Worm (Caenorhabditis elegans) whole organism, dauer: ENCODE results near the gene toe-2.

Experiments used
- unc-62 ChIP-seq: sonication (generic microtip); optimal IDR thresholded peaks from 2 replicates; lab custom pipeline; 2017; ENCODE audit warnings: missing biosample characterization, missing genetic modification reagents, missing genetic modification characterization

Gene toe-2

ce11 chrII:6521316-6521715 lies at the start of gene toe-2:
toe-2 (minus strand) TSS chrII:6521385.
- no peak for TF ChIP-seq unc-62 (GFP tag; lab: Kevin White, UChicago)

DNA sequence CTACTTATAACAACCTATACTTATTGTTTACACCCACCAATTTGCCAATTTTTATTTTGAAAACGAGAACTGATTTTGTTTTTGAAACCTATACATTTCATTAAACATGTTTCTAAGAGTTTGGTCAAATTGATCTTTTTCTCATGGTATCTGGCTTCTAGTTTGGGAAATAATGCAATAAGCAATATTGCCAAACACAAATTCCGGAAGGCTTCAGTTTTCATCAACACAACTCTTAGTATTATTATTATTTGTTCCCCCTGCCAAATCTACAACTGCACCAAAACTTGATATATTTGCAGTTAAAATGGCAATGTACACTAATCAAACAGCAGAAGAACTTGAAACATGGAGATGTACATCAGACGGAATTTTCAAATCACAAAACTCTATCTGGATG lies 47.5 kb upstream of the toe-2 start, which contains the start of gene sra-27:
TSS of gene sra-27 (plus strand) at position 301 of the 400 bp plus-strand sequence.
- TF ChIP-seq unc-62 (GFP tag; lab: Kevin White, UChicago), result no peak

DNA sequence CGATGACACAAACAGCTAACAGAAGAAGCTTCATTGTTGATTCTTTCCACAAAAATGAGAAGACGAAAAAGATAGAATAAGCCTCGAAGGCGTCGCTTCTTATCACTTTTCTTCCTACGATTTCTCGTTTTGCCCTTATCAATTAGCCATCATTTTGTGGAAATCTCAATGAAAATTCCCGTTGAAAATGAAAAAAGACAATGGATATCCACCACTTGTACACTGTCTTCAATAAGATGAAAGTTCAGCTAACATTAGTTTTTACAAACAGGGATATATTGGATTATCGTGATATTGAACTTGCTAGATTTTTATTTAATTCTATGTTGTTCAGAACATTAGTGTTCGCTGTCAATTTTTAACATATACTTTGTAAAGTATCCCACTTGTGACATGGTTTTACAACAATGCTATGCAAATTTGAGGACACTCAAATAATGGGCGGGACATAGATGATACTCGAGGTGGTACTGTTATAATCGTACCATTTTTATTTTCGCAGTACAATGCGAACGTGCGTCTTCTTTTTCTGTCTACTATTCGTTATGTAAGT lies 45.5 kb upstream of the toe-2 start, which contains the start of the genes F18C5.5 and F18C5.9:
TSS of gene F18C5.5 (minus strand) at position 101 of the 553 bp plus-strand sequence.
TSS of gene F18C5.9 (plus strand) at position 503 of the 553 bp plus-strand sequence.
- no peak for TF ChIP-seq unc-62 (GFP tag; lab: Kevin White, UChicago)

ce11 chrII:6565077-6565476 lies 43.9 kb upstream of the toe-2 start, which contains the start of gene mpz-3:
mpz-3 (minus strand) TSS chrII:6565396.
- no peak for TF ChIP-seq unc-62 (GFP tag; lab: Kevin White, UChicago)

- no peak for TF ChIP-seq unc-62 (GFP tag; lab: Kevin White, UChicago)
Measured at ce11 chrII:6563238-6563637, 42.1 kb upstream of the toe-2 start.

DNA sequence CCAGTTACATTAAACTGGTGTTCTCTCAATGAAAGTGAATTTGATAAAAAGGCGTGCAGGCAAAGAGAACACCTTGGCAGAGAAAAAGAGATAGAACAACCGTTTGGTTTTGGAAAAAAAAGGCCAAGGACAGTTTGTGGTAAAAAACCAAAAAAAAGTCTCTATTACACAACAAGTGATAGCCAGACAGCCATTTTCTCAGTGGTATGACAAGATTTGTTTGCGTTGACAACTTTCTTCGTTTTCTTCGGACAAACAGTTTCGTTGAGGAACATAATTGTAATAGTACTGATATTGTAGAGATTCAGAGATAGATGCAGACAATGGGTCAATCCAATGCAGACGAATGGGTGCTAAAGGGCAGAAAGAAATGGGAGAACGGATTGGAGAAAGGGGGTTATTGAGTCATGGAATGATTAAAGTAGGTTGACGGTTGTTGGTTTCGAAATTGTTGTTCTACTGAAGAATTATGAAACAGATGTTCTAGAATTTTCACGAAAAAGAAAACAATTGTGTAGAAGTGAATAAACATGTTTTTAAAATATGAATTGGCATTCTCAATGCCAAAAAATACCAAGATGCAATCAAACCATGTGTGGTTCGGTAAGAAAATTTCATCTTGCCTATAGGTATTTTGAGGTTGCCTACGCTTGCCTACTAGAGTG lies 41.1 kb upstream of the toe-2 start:
- no peak for TF ChIP-seq unc-62 (GFP tag; lab: Kevin White, UChicago)

ce11 chrII:6561300-6561699 lies 40.1 kb upstream of the toe-2 start, which contains the start of gene F18C5.10:
F18C5.10 (minus strand) TSS chrII:6561444.
- no peak for TF ChIP-seq unc-62 (GFP tag; lab: Kevin White, UChicago)

DNA sequence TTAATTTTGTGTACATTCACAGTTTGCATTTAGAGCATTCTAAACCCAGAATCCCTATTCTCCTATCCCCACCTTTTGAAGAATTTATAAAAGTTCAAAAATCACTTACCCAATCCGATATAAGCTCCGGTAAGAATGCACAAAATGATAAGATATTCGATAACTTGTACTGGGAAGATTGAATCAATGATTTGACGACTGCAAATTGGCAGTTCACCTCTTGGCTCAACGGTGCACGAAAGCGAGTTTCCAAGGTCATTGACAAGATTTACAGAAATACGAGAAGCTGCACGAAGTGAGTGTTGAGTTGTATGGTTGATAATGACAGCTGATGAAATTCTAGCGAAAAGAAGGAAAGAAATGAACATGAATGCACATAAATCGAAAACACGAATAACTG lies 39.1 kb upstream of the toe-2 start:
- no peak for TF ChIP-seq unc-62 (GFP tag; lab: Kevin White, UChicago)

ce11 chrII:6558887-6559286 lies 37.7 kb upstream of the toe-2 start:
- TF ChIP-seq unc-62 (GFP tag; lab: Kevin White, UChicago), result no peak

DNA sequence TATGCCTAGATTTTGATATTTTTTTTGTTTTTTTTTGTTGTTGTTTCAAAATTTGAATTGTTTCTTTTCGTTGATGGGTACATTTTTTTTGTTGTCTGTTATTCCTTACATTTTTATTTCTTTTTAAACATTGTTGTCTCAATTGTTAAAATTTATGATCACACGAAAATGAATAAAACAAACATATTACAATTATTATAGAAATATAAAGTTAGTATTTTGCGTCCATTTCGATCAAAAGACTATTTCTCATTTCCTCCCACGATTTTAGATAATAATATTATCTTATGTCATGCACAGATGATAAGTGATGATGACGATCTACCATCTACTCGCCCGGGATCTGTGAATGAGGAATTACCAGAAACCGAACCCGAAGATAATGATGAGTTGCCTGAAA lies 33.5 kb upstream of the toe-2 start, which contains the start of gene wrn-1:
TSS of gene wrn-1 (plus strand) at position 301 of the 400 bp plus-strand sequence.
- no peak for TF ChIP-seq unc-62 (GFP tag; lab: Kevin White, UChicago)

ce11 chrII:6544842-6545410 lies 23.7 kb upstream of the toe-2 start, which contains the start of gene lron-15:
lron-15 (minus strand) TSS chrII:6544892.
- TF ChIP-seq unc-62 (GFP tag; lab: Kevin White, UChicago), result no peak

- no peak for TF ChIP-seq unc-62 (GFP tag; lab: Kevin White, UChicago)
Measured at ce11 chrII:6535957-6536424, 14.8 kb upstream of the toe-2 start, which contains the start of gene utp-20. utp-20 (plus strand) TSS chrII:6536374.

ce11 chrII:6531940-6532339 lies 10.8 kb upstream of the toe-2 start, which contains the start of gene abcx-1:
abcx-1 (plus strand) TSS chrII:6532163.
- TF ChIP-seq unc-62 (GFP tag; lab: Kevin White, UChicago), result no peak

DNA sequence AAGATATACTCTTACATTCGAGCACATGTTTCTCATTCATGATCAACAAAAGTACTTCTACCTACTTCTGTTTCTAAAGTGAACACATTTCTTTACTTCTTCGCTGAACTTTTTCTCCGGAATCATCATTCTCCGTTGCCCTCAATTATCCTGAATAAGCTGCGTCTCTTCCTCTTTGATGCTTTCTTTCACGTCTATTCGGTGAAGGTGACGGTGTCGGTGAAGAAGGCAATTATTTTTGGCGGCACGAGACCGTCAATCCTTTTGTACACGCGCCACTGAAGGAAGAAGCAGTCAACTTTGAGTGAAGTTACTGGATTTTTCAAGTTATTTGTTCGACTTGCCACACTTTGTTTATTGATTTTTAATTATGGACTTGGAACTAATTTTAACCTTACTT lies 10.3 kb upstream of the toe-2 start, which contains the start of gene abch-1:
TSS of gene abch-1 (minus strand) at position 101 of the 400 bp plus-strand sequence.
- no peak for TF ChIP-seq unc-62 (GFP tag; lab: Kevin White, UChicago)

DNA sequence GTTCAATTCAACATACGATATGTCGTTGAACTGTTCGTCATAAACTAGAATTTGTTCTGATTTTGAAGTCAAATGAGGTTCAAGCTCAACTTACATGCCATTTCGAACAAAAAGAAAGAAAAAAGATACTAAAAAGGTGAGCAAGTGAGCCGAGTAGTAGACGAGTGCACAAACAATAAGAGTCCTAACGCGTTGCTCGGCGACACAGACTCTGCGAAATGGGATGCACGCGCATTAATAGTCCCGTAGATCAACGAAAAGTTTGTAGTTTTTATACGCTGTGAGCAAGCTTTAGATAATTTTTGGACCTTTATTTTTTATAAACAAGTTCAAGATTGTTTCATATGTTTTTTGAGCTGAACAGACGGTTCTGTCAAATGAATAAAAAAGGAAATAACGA lies 7.4 kb upstream of the toe-2 start, which contains the start of gene C56E6.4:
TSS of gene C56E6.4 (minus strand) at position 101 of the 400 bp plus-strand sequence.
- no peak for TF ChIP-seq unc-62 (GFP tag; lab: Kevin White, UChicago)
